Fruit fly (Drosophila melanogaster) whole organism, embryonic: Measurements from ENCODE around the gene Cap-D3.

ENCODE experiments used
- ATbp ChIP-seq: fragments of 200-800 bp; sonication (Bioruptor generic); optimal IDR thresholded peaks from 2 replicates; lab custom pipeline; 2017; ENCODE audit warnings: missing biosample characterization, mild to moderate bottlenecking, missing genetic modification characterization, missing genetic modification reagents
- Atf3 ChIP-seq: fragments of 200-800 bp; sonication (Bioruptor generic); optimal IDR thresholded peaks from 3 replicates; lab custom pipeline; 2016; ENCODE audit warnings: missing biosample characterization, missing genetic modification characterization
- Atf6 ChIP-seq: fragments of 200-800 bp; sonication (Bioruptor generic); IDR thresholded peaks from 2 replicates; pipeline ENCODE4 v1.3.6; 2022; ENCODE audit warnings: missing biosample characterization, missing genetic modification characterization
- C15 ChIP-seq: fragments of 200-800 bp; sonication (Bioruptor generic); IDR thresholded peaks from 3 replicates; pipeline ENCODE4 v1.3.6; 2022; ENCODE audit warnings: missing biosample characterization, missing genetic modification characterization
- CG10209 ChIP-seq: fragments of 200-800 bp; sonication (Bioruptor generic); optimal IDR thresholded peaks from 3 replicates; lab custom pipeline; 2017; ENCODE audit warnings: missing biosample characterization, mild to moderate bottlenecking, missing genetic modification characterization, missing genetic modification reagents
- CG10431 ChIP-seq: fragments of 200-800 bp; sonication (Bioruptor generic); optimal IDR thresholded peaks from 3 replicates; lab custom pipeline; 2018; ENCODE audit warnings: missing biosample characterization, mild to moderate bottlenecking, missing genetic modification characterization
- CG11398 ChIP-seq: fragments of 200-800 bp; sonication (Bioruptor generic); optimal IDR thresholded peaks from 2 replicates; lab custom pipeline; 2016; ENCODE audit warnings: missing biosample characterization, missing genetic modification characterization
- CG12391 ChIP-seq: fragments of 200-800 bp; sonication (Bioruptor generic); optimal IDR thresholded peaks from 3 replicates; lab custom pipeline; 2018; ENCODE audit warnings: missing biosample characterization, mild to moderate bottlenecking, missing genetic modification characterization, moderate library complexity
- CG13287 ChIP-seq: fragments of 200-800 bp; sonication (Bioruptor generic); IDR thresholded peaks from 2 replicates; pipeline ENCODE4 v1.3.6; 2022; ENCODE audit warnings: missing biosample characterization, missing genetic modification characterization; ENCODE audit not compliant: partially characterized antibody
- CG13424 ChIP-seq: fragments of 200-800 bp; sonication (Bioruptor generic); optimal IDR thresholded peaks from 2 replicates; lab custom pipeline; 2019; ENCODE audit warnings: missing biosample characterization, mild to moderate bottlenecking, missing genetic modification characterization, moderate library complexity
- CG15514 ChIP-seq: fragments of 200-800 bp; sonication (Bioruptor generic); optimal IDR thresholded peaks from 3 replicates; lab custom pipeline; 2017; ENCODE audit warnings: missing biosample characterization, missing genetic modification characterization, mild to moderate bottlenecking, moderate library complexity, missing genetic modification reagents
- CG15696 ChIP-seq: fragments of 200-800 bp; sonication (Bioruptor generic); optimal IDR thresholded peaks from 2 replicates; lab custom pipeline; 2019; ENCODE audit warnings: missing biosample characterization, mild to moderate bottlenecking, missing genetic modification characterization, moderate library complexity
- CG1602 ChIP-seq: fragments of 200-800 bp; sonication (Bioruptor generic); optimal IDR thresholded peaks from 3 replicates; lab custom pipeline; 2016; ENCODE audit warnings: missing biosample characterization, missing genetic modification characterization
- CG17359 ChIP-seq: fragments of 200-800 bp; sonication (Bioruptor generic); optimal IDR thresholded peaks from 3 replicates; lab custom pipeline; 2018; ENCODE audit warnings: missing biosample characterization, mild to moderate bottlenecking, missing genetic modification characterization, moderate library complexity
- CG18599 ChIP-seq: fragments of 200-800 bp; sonication (Bioruptor generic); optimal IDR thresholded peaks from 3 replicates; lab custom pipeline; 2017; ENCODE audit warnings: missing biosample characterization, missing genetic modification characterization, mild to moderate bottlenecking, moderate library complexity, missing genetic modification reagents
- CG2129 ChIP-seq: fragments of 200-800 bp; sonication (Bioruptor generic); IDR thresholded peaks from 2 replicates; pipeline ENCODE4 v1.3.6; 2022; ENCODE audit warnings: missing biosample characterization, missing genetic modification characterization; ENCODE audit not compliant: partially characterized antibody
- CG2678 ChIP-seq: fragments of 200-800 bp; sonication (Bioruptor generic); optimal IDR thresholded peaks from 3 replicates; lab custom pipeline; 2019; ENCODE audit warnings: missing biosample characterization, mild to moderate bottlenecking, missing genetic modification characterization, moderate library complexity
- CG32767 ChIP-seq: fragments of 200-800 bp; sonication (Bioruptor generic); IDR thresholded peaks from 2 replicates; pipeline ENCODE4 v1.3.6; 2022; ENCODE audit warnings: missing biosample characterization, missing genetic modification characterization
- CG4282 ChIP-seq: fragments of 200-800 bp; sonication (Bioruptor generic); optimal IDR thresholded peaks from 2 replicates; lab custom pipeline; 2016; ENCODE audit warnings: missing biosample characterization, missing genetic modification characterization
- CG4360 ChIP-seq: fragments of 200-800 bp; sonication (Bioruptor generic); IDR thresholded peaks from 2 replicates; pipeline ENCODE4 v1.3.6; 2022; ENCODE audit warnings: missing biosample characterization, missing genetic modification characterization
- CG8089 ChIP-seq: fragments of 200-800 bp; sonication (Bioruptor generic); optimal IDR thresholded peaks from 3 replicates; lab custom pipeline; 2016; ENCODE audit warnings: missing biosample characterization, missing genetic modification characterization
- CG8281 ChIP-seq: fragments of 200-800 bp; sonication (Bioruptor generic); optimal IDR thresholded peaks from 2 replicates; lab custom pipeline; 2018; ENCODE audit warnings: missing biosample characterization, mild to moderate bottlenecking, missing genetic modification characterization, moderate library complexity
- CG8388 ChIP-seq: fragments of 200-800 bp; sonication (Bioruptor generic); optimal IDR thresholded peaks from 2 replicates; lab custom pipeline; 2019; ENCODE audit warnings: missing biosample characterization, mild to moderate bottlenecking, missing genetic modification characterization, moderate library complexity
- CG9215 ChIP-seq: fragments of 200-800 bp; sonication (Bioruptor generic); IDR thresholded peaks from 2 replicates; pipeline ENCODE4 v1.3.6; 2022; ENCODE audit warnings: missing biosample characterization, missing genetic modification characterization
- CTCF ChIP-seq: fragments of 200-800 bp; sonication (Bioruptor generic); optimal IDR thresholded peaks from 2 replicates; lab custom pipeline; 2017; ENCODE audit warnings: missing biosample characterization, mild to moderate bottlenecking, missing genetic modification characterization, moderate library complexity
- CkIIα-i1 ChIP-seq: fragments of 200-800 bp; sonication (Bioruptor generic); IDR thresholded peaks from 2 replicates; pipeline ENCODE4 v1.3.6; 2022; ENCODE audit warnings: missing biosample characterization, missing genetic modification characterization
- Dip2 ChIP-seq: fragments of 200-800 bp; sonication (Bioruptor generic); IDR thresholded peaks from 2 replicates; pipeline ENCODE4 v1.3.6; 2022; ENCODE audit warnings: missing biosample characterization, missing genetic modification characterization
- E2f1 ChIP-seq: fragments of 200-800 bp; sonication (Bioruptor generic); IDR thresholded peaks from 2 replicates; pipeline ENCODE4 v1.3.6; 2022; ENCODE audit warnings: missing biosample characterization, missing genetic modification characterization
- Ets65A ChIP-seq: fragments of 200-800 bp; sonication (Bioruptor generic); peaks from one replicate; lab custom pipeline; 2016; ENCODE audit warnings: missing biosample characterization, missing genetic modification characterization
- Ets97D ChIP-seq: fragments of 200-800 bp; sonication (Bioruptor generic); optimal IDR thresholded peaks from 3 replicates; lab custom pipeline; 2016; ENCODE audit warnings: missing biosample characterization, missing genetic modification characterization
- Fer2 ChIP-seq: fragments of 200-800 bp; sonication (Bioruptor generic); optimal IDR thresholded peaks from 2 replicates; lab custom pipeline; 2018; ENCODE audit warnings: missing biosample characterization, mild to moderate bottlenecking, missing genetic modification characterization, moderate library complexity
- Fer3 ChIP-seq: fragments of 200-800 bp; sonication (Bioruptor generic); optimal IDR thresholded peaks from 2 replicates; lab custom pipeline; 2018; ENCODE audit warnings: missing biosample characterization, mild to moderate bottlenecking, missing genetic modification characterization, moderate library complexity
- Jarid2 ChIP-seq: fragments of 200-800 bp; sonication (Bioruptor generic); optimal IDR thresholded peaks from 3 replicates; lab custom pipeline; 2017; ENCODE audit warnings: mild to moderate bottlenecking, missing biosample characterization, missing genetic modification reagents, missing genetic modification characterization
- MESR4 ChIP-seq: fragments of 200-800 bp; sonication (Bioruptor generic); optimal IDR thresholded peaks from 2 replicates; lab custom pipeline; 2018; ENCODE audit warnings: missing biosample characterization, mild to moderate bottlenecking, missing genetic modification characterization, moderate library complexity
- Rx ChIP-seq: fragments of 200-800 bp; sonication (Bioruptor generic); IDR thresholded peaks from 2 replicates; pipeline ENCODE4 v1.3.6; 2022; ENCODE audit warnings: missing biosample characterization, missing genetic modification characterization
- ara ChIP-seq: fragments of 200-800 bp; sonication (Bioruptor generic); IDR thresholded peaks from 2 replicates; pipeline ENCODE4 v1.3.6; 2022; ENCODE audit warnings: missing biosample characterization, missing genetic modification characterization
- bab2 ChIP-seq: fragments of 200-800 bp; sonication (Bioruptor generic); optimal IDR thresholded peaks from 2 replicates; lab custom pipeline; 2016; ENCODE audit warnings: missing biosample characterization, missing genetic modification characterization
- btn ChIP-seq: fragments of 200-800 bp; sonication (Bioruptor generic); optimal IDR thresholded peaks from 2 replicates; lab custom pipeline; 2016; ENCODE audit warnings: missing biosample characterization, missing genetic modification characterization
- caup ChIP-seq: fragments of 200-800 bp; sonication (Bioruptor generic); optimal IDR thresholded peaks from 3 replicates; lab custom pipeline; 2017; ENCODE audit warnings: missing biosample characterization, mild to moderate bottlenecking, missing genetic modification characterization, moderate library complexity; ENCODE audit not compliant: severe bottlenecking
- esg ChIP-seq: fragments of 200-800 bp; sonication (Bioruptor generic); conservative IDR thresholded peaks from 2 replicates; pipeline ENCODE4 v1.3.6; 2022; ENCODE audit warnings: missing biosample characterization, missing genetic modification characterization
- fru ChIP-seq: fragments of >200 bp; optimal IDR thresholded peaks from 2 replicates; lab custom pipeline; 2017
- gce ChIP-seq: fragments of 200-800 bp; sonication (Bioruptor generic); IDR thresholded peaks from 3 replicates; pipeline ENCODE4 v1.3.6; 2022; ENCODE audit warnings: missing biosample characterization, missing genetic modification characterization
- gsb ChIP-seq: fragments of 200-800 bp; sonication (Bioruptor generic); IDR thresholded peaks from 2 replicates; pipeline ENCODE4 v1.3.6; 2022; ENCODE audit warnings: missing biosample characterization, missing genetic modification characterization
- mirr ChIP-seq: fragments of 200-800 bp; sonication (Bioruptor generic); optimal IDR thresholded peaks from 3 replicates; lab custom pipeline; 2018; ENCODE audit warnings: missing biosample characterization, mild to moderate bottlenecking, missing genetic modification characterization
- nom ChIP-seq: fragments of 200-800 bp; sonication (Bioruptor generic); optimal IDR thresholded peaks from 2 replicates; lab custom pipeline; 2017; ENCODE audit warnings: missing biosample characterization, missing genetic modification characterization, mild to moderate bottlenecking, moderate library complexity, missing genetic modification reagents
- pum ChIP-seq: fragments of 200-800 bp; sonication (Bioruptor generic); optimal IDR thresholded peaks from 2 replicates; lab custom pipeline; 2016; ENCODE audit warnings: missing biosample characterization, missing genetic modification characterization
- row ChIP-seq: fragments of 200-800 bp; sonication (Bioruptor generic); IDR thresholded peaks from 3 replicates; pipeline ENCODE4 v1.3.6; 2022; ENCODE audit warnings: missing biosample characterization, missing genetic modification characterization
- sens-2 ChIP-seq: fragments of 200-800 bp; sonication (Bioruptor generic); IDR thresholded peaks from 2 replicates; pipeline ENCODE4 v1.3.6; 2022; ENCODE audit warnings: missing biosample characterization, missing genetic modification characterization
- seq ChIP-seq: fragments of 200-800 bp; sonication (Bioruptor generic); IDR thresholded peaks from 2 replicates; pipeline ENCODE4 v1.3.6; 2022; ENCODE audit warnings: missing biosample characterization, missing genetic modification characterization
- ssp ChIP-seq: fragments of 200-800 bp; sonication (Bioruptor generic); IDR thresholded peaks from 2 replicates; pipeline ENCODE4 v1.3.6; 2022; ENCODE audit warnings: missing biosample characterization, missing genetic modification characterization
- ttk ChIP-seq: fragments of 200-800 bp; sonication (Bioruptor generic); IDR thresholded peaks from 2 replicates; pipeline ENCODE4 v2.1.2; 2022; ENCODE audit warnings: missing biosample characterization, missing genetic modification characterization

The Cap-D3 gene

DNA sequence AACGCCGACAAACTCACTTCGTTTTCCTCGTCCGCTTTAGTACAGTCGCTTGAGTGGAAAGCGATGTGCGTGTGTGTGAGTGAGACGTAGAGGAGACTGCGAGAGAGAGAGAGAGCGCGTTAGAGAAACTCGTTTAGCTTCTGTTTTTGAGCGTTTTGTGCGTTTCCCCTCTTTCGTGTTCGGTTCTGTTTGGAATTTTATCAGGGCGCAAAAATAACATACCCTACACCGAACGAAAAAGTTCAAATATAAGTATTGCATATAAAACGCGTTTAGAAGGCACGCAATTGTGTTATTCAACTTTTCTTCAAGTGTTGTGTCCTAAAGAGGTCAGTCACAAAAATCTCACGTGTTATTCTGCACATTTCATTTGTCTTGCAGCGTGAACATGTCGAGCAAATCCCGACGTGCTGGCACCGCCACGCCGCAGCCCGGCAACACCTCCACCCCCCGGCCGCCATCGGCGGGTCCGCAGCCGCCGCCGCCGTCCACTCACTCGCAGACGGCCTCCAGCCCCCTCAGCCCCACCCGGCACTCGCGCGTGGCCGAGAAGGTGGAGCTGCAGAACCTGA lies 17.3 kb downstream of the Cap-D3 start (continued):
- TF ChIP-seq CG1602 (GFP tag; lab: Kevin White, UChicago) (peak; percentile 11), CG17359 (tag; lab: Kevin White, UChicago) (peak; percentile 44), CG8089 (GFP tag; lab: Kevin White, UChicago) (peak; percentile 21), CG2129 (no peak), esg (peak; percentile 7; the same call in 1 of the 2 replicates), ATbp (GFP tag; lab: Kevin White, UChicago) (peak; percentile 47), mirr (peak; percentile 20), Rx (GFP tag; lab: Robert Waterston, UW) (no peak), CG4360 (GFP tag; lab: Robert Waterston, UW) (no peak), CG2678 (tag; lab: Kevin White, UChicago) (no peak), CG11398 (peak; percentile 29), Ets97D (GFP tag; lab: Kevin White, UChicago) (no peak), pum (peak; percentile 34), Fer3 (tag; lab: Kevin White, UChicago) (peak; percentile 37), Fer2 (tag; lab: Kevin White, UChicago) (no peak), E2f1 (GFP tag; lab: Robert Waterston, UW) (no peak), CG13424 (tag; lab: Kevin White, UChicago) (peak; percentile 49), CG32767 (GFP tag; lab: Robert Waterston, UW) (peak; percentile 58; the same call in 1 of the 2 replicates), sens-2 (GFP tag; lab: Robert Waterston, UW) (no peak), nom (GFP tag; lab: Kevin White, UChicago) (no peak), Dip2 (no peak), MESR4 (GFP tag; lab: Kevin White, UChicago) (peak; percentile 15), CkIIα-i1 (GFP tag; lab: Robert Waterston, UW) (no peak), C15 (GFP tag; lab: Robert Waterston, UW) (no peak), Atf6 (peak; percentile 71), bab2 (GFP tag; lab: Kevin White, UChicago) (peak; percentile 61), CG4282 (GFP tag; lab: Kevin White, UChicago) (no peak), CG13287 (GFP tag; lab: Robert Waterston, UW) (0 out of 2 replicates have a peak, but pooled peaks have one; percentile 5), caup (GFP tag; lab: Kevin White, UChicago) (peak; percentile 66), ara (GFP tag; lab: Robert Waterston, UW) (no peak), CG9215 (GFP tag; lab: Robert Waterston, UW) (peak; percentile 41; the same call in 1 of the 2 replicates), Ets65A (GFP tag; lab: Kevin White, UChicago) (peak; percentile 78), CG15696 (no peak), CG10431 (GFP tag; lab: Kevin White, UChicago) (no peak), ssp (GFP tag; lab: Robert Waterston, UW) (peak; percentile 52; the same call in 1 of the 2 replicates), CG8281 (tag; lab: Kevin White, UChicago) (no peak), CG15514 (peak; percentile 36), btn (no peak), gsb (GFP tag; lab: Robert Waterston, UW) (peak; percentile 46; the same call in 1 of the 2 replicates), Jarid2 (GFP tag; lab: Kevin White, UChicago) (no peak), CG8388 (GFP tag; lab: Kevin White, UChicago) (peak; percentile 31), CTCF (GFP tag; lab: Kevin White, UChicago) (no peak), ttk (GFP tag; lab: Robert Waterston, UW) (peak; percentile 27; the same call in 1 of the 2 replicates), CG12391 (tag; lab: Kevin White, UChicago) (peak; percentile 53), CG18599 (peak; percentile 74), CG10209 (peak; percentile 40), row (GFP tag; lab: Robert Waterston, UW) (peak; percentile 82), seq (0 out of 2 replicates have a peak, but pooled peaks have one; percentile 46), gce (GFP tag; lab: Robert Waterston, UW) (peak; percentile 36; the same call in 1 of the 3 replicates), fru (lab: Kevin White, UChicago) (no peak), Atf3 (GFP tag; lab: Kevin White, UChicago) (no peak)
